Worm (Caenorhabditis elegans): ENCODE data around the gene fbxa-120.
A peak's percentile ranks its signal among the peaks of the same experiment; 100 is the strongest.

Gene fbxa-120

ce11 chrX:17336354-17336753 is 33.8 kb downstream of the fbxa-120 start, which contains the start of gene C53C11.2:
TSS of gene C53C11.2 (plus strand) at chrX:17336637.
- no peak for TF ChIP-seq madf-8 (GFP tag; conservative IDR thresholded peaks at IDR 0.05)
- peak; percentile 9 for TF ChIP-seq nhr-80 (tag; optimal IDR thresholded peaks at IDR 0.05)

ce11 chrX:17338944-17339343 is 36.4 kb downstream of the fbxa-120 start:
- no peak for TF ChIP-seq lag-1 (GFP tag; IDR thresholded peaks at IDR 0.05)
- no peak for TF ChIP-seq madf-3 (GFP tag; IDR thresholded peaks at IDR 0.05)
- no peak for TF ChIP-seq repo-1 (tag; optimal IDR thresholded peaks at IDR 0.05)
- TF ChIP-seq ztf-28 (GFP tag; IDR thresholded peaks at IDR 0.05) = no peak
- TF ChIP-seq cebp-2 (GFP tag; IDR thresholded peaks at IDR 0.05) = no peak

ce11 chrX:17340484-17340883 is 38.0 kb downstream of the fbxa-120 start, which contains the start of gene C53C11.1:
TSS of gene C53C11.1 (plus strand) at chrX:17340784.
- TF ChIP-seq aptf-3 (GFP tag; IDR thresholded peaks at IDR 0.05) (no peak), chd-7 (tag; optimal IDR thresholded peaks at IDR 0.05) (no peak), hlh-26 (GFP tag; conservative IDR thresholded peaks at IDR 0.05) (no peak), madf-10 (tag; optimal IDR thresholded peaks at IDR 0.05) (no peak), B0035.1 (tag; optimal IDR thresholded peaks at IDR 0.05) (no peak), F55B11.4 (tag; optimal IDR thresholded peaks at IDR 0.05; ENCODE audit: borderline replicate concordance, insufficient read depth) (no peak)

ce11 chrX:17349411-17349810 is 46.9 kb downstream of the fbxa-120 start:
- TF ChIP-seq F22D6.2 (tag; optimal IDR thresholded peaks at IDR 0.05) (no peak), F23B12.7 (tag; optimal IDR thresholded peaks at IDR 0.05; ENCODE audit: insufficient read depth) (no peak), sdz-38 (tag; optimal IDR thresholded peaks at IDR 0.05) (no peak), mcd-1 (GFP tag; IDR thresholded peaks at IDR 0.05) (no peak), akir-1 (GFP tag; optimal IDR thresholded peaks at IDR 0.05) (no peak), bed-1 (GFP tag; IDR thresholded peaks at IDR 0.05) (no peak), pbrm-1 (GFP tag; IDR thresholded peaks at IDR 0.05) (no peak)

- no peak for TF ChIP-seq lsy-27 (tag; optimal IDR thresholded peaks at IDR 0.05; ENCODE audit: borderline replicate concordance, insufficient read depth)
- TF ChIP-seq lin-54 (GFP tag; optimal IDR thresholded peaks at IDR 0.05) = no peak
- no peak for TF ChIP-seq T07F8.4 (tag; optimal IDR thresholded peaks at IDR 0.05)
- no peak for TF ChIP-seq ama-1 (optimal IDR thresholded peaks at IDR 0.05)
- no peak for TF ChIP-seq ama-1 (GFP tag; optimal IDR thresholded peaks at IDR 0.05)
- no peak for TF ChIP-seq ztf-22 (GFP tag; optimal IDR thresholded peaks at IDR 0.05)
- no peak for TF ChIP-seq repo-1 (tag; optimal IDR thresholded peaks at IDR 0.05)
- no peak for TF ChIP-seq atf-7 (tag; optimal IDR thresholded peaks at IDR 0.05)
- TF ChIP-seq B0019.2 (GFP tag; conservative IDR thresholded peaks at IDR 0.05) = no peak
- no peak for TF ChIP-seq C06A6.2 (GFP tag; conservative IDR thresholded peaks at IDR 0.05)
- TF ChIP-seq ceh-58 (GFP tag; IDR thresholded peaks at IDR 0.05) = no peak
- TF ChIP-seq lin-40 (tag; optimal IDR thresholded peaks at IDR 0.05) = no peak
- TF ChIP-seq madf-3 (GFP tag; IDR thresholded peaks at IDR 0.05) = no peak
- no peak for TF ChIP-seq athp-1 (tag; optimal IDR thresholded peaks at IDR 0.05)
- TF ChIP-seq fkh-3 (tag; optimal IDR thresholded peaks at IDR 0.05) = no peak
These were observed 49.6 kb downstream of the fbxa-120 start for ce11 chrX:17352098-17352497.
